Fruit fly (Drosophila melanogaster): ENCODE measurements around the gene CG46339.
A peak's percentile ranks its signal among the peaks of the same experiment; 100 is the strongest.

Gene CG46339

dm6 chr3R:26953478-26953874 is 37.9 kb downstream of the CG46339 start (continued):
- TF ChIP-seq ab (GFP tag; optimal IDR thresholded peaks at IDR 0.05) = no peak
- no peak for TF ChIP-seq Hand (GFP tag; optimal IDR thresholded peaks at IDR 0.05)
- TF ChIP-seq HHEX (GFP tag; optimal IDR thresholded peaks at IDR 0.05) = no peak
- no peak for TF ChIP-seq CG18764 (GFP tag; optimal IDR thresholded peaks at IDR 0.05)
- TF ChIP-seq emc (GFP tag; optimal IDR thresholded peaks at IDR 0.05) = no peak
- TF ChIP-seq Xrp1 (GFP tag; IDR thresholded peaks at IDR 0.05) = no peak
- TF ChIP-seq CG7928 (GFP tag; optimal IDR thresholded peaks at IDR 0.05) = no peak
- TF ChIP-seq pho (GFP tag; optimal IDR thresholded peaks at IDR 0.05) = peak; percentile 64
- TF ChIP-seq pum (GFP tag; optimal IDR thresholded peaks at IDR 0.05) = no peak
- no peak for TF ChIP-seq jumu (GFP tag; optimal IDR thresholded peaks at IDR 0.05)
- no peak for TF ChIP-seq Mrtf (GFP tag; IDR thresholded peaks at IDR 0.05)
- no peak for TF ChIP-seq tin (GFP tag; optimal IDR thresholded peaks at IDR 0.05)
- TF ChIP-seq btn (GFP tag; optimal IDR thresholded peaks at IDR 0.05) = peak; percentile 2
- no peak for TF ChIP-seq CG10267 (tag; optimal IDR thresholded peaks at IDR 0.05)
- no peak for TF ChIP-seq peb (GFP tag; IDR thresholded peaks at IDR 0.05)
- no peak for TF ChIP-seq CG17186 (GFP tag; optimal IDR thresholded peaks at IDR 0.05)
- no peak for TF ChIP-seq so (GFP tag; IDR thresholded peaks at IDR 0.05)
- no peak for TF ChIP-seq wek (GFP tag; optimal IDR thresholded peaks at IDR 0.05)
- peak; percentile 9 for TF ChIP-seq CG33213 (GFP tag; optimal IDR thresholded peaks at IDR 0.05)
- TF ChIP-seq fd64A (GFP tag; optimal IDR thresholded peaks at IDR 0.05) = no peak
- no peak for TF ChIP-seq CG7372 (GFP tag; IDR thresholded peaks at IDR 0.05)
- no peak for TF ChIP-seq CG12104 (GFP tag; optimal IDR thresholded peaks at IDR 0.05)
- TF ChIP-seq Hr39 (optimal IDR thresholded peaks at IDR 0.05) = no peak
- TF ChIP-seq aop (GFP tag; IDR thresholded peaks at IDR 0.05) = no peak
- no peak for TF ChIP-seq CG8478 (optimal IDR thresholded peaks at IDR 0.05)
- peak; percentile 21 for TF ChIP-seq CG3281 (GFP tag; optimal IDR thresholded peaks at IDR 0.05)
- no peak for TF ChIP-seq vvl (GFP tag; IDR thresholded peaks at IDR 0.05)
- TF ChIP-seq gce (GFP tag; IDR thresholded peaks at IDR 0.05) = peak; percentile 29; the same call in 1 of the 3 replicates
- TF ChIP-seq CG9727 (GFP tag; optimal IDR thresholded peaks at IDR 0.05) = no peak
- no peak for TF ChIP-seq pnt (GFP tag; optimal IDR thresholded peaks at IDR 0.05)
- TF ChIP-seq cwo (GFP tag; optimal IDR thresholded peaks at IDR 0.05) = no peak
- no peak for TF ChIP-seq CG13775 (GFP tag; optimal IDR thresholded peaks at IDR 0.05)
- TF ChIP-seq CG12744 (GFP tag; optimal IDR thresholded peaks at IDR 0.05) = no peak
- no peak for TF ChIP-seq C15 (GFP tag; IDR thresholded peaks at IDR 0.05)
- TF ChIP-seq CG9609 (GFP tag; optimal IDR thresholded peaks at IDR 0.05) = peak; percentile 15
- no peak for TF ChIP-seq fd102C (GFP tag; optimal IDR thresholded peaks at IDR 0.05)
- TF ChIP-seq ERR (GFP tag; optimal IDR thresholded peaks at IDR 0.05) = no peak
- TF ChIP-seq nmo (GFP tag; optimal IDR thresholded peaks at IDR 0.05) = no peak
- no peak for TF ChIP-seq ATbp (GFP tag; optimal IDR thresholded peaks at IDR 0.05)
- TF ChIP-seq Antp (GFP tag; optimal IDR thresholded peaks at IDR 0.05) = no peak
- no peak for TF ChIP-seq NK7.1 (GFP tag; optimal IDR thresholded peaks at IDR 0.05)
- peak in 1 of 2 experiments; percentile 73 for TF ChIP-seq eve (GFP tag; optimal IDR thresholded peaks at IDR 0.05)
- TF ChIP-seq CG30403 (GFP tag; optimal IDR thresholded peaks at IDR 0.05) = peak; percentile 28
- TF ChIP-seq Ets97D (GFP tag; optimal IDR thresholded peaks at IDR 0.05) = no peak
- TF ChIP-seq dimm (GFP tag; IDR thresholded peaks at IDR 0.05) = no peak
- TF ChIP-seq phol (tag; optimal IDR thresholded peaks at IDR 0.05) = peak; percentile 10
- no peak for TF ChIP-seq H15 (GFP tag; IDR thresholded peaks at IDR 0.05)
- TF ChIP-seq CG10209 (GFP tag; optimal IDR thresholded peaks at IDR 0.05) = peak; percentile 2
- peak; percentile 36 for TF ChIP-seq PHDP (tag; optimal IDR thresholded peaks at IDR 0.05)
- TF ChIP-seq CG12299 (tag; optimal IDR thresholded peaks at IDR 0.05) = no peak
- TF ChIP-seq CG17361 (GFP tag; IDR thresholded peaks at IDR 0.05) = no peak; the same call in 2 of the 3 replicates
